Worm (Caenorhabditis elegans): Measurements from ENCODE around the gene cdt-2.

- TF ChIP-seq hmbx-1 (tag; optimal IDR thresholded peaks at IDR 0.05) (no peak), scrt-1 (GFP tag; IDR thresholded peaks at IDR 0.05) (no peak), tra-4 (tag; optimal IDR thresholded peaks at IDR 0.05) (no peak), B0310.2 (tag; optimal IDR thresholded peaks at IDR 0.05) (no peak), ama-1 (optimal IDR thresholded peaks at IDR 0.05) (no peak), hmg-4 (GFP tag; optimal IDR thresholded peaks at IDR 0.05) (no peak), pes-1 (GFP tag; IDR thresholded peaks at IDR 0.05) (no peak), tbx-11 (GFP tag; IDR thresholded peaks at IDR 0.05) (no peak), tbx-37 (GFP tag; conservative IDR thresholded peaks at IDR 0.05) (no peak)
These were observed 45.8 kb downstream of the cdt-2 start for ce11 chrV:14945124-14945523.

All from whole organism, early embryonic.